Fruit fly (Drosophila melanogaster) whole organism: ENCODE results near the gene Dtwd2.

ENCODE experiments used
- CG8478 ChIP-seq: fragments of >200 bp; optimal IDR thresholded peaks from 2 replicates; lab custom pipeline; 2018; ENCODE audit warnings: inconsistent platforms
- pan ChIP-seq: fragments of >200 bp; optimal IDR thresholded peaks from 2 replicates; lab custom pipeline; 2017
- psq ChIP-seq: fragments of >200 bp; optimal IDR thresholded peaks from 2 replicates; lab custom pipeline; 2017

dm6 chr3R:7219605-7220004, 30.0 kb upstream of the Dtwd2 start, which contains the start of gene CG14605:
- no peak for TF ChIP-seq CG8478 (lab: Kevin White, UChicago)
- no peak for TF ChIP-seq pan (lab: Kevin White, UChicago)
- TF ChIP-seq psq (lab: Kevin White, UChicago) = no peak
